Fruit fly (Drosophila melanogaster) whole organism, adult: Measurements from ENCODE around the gene Phlpp.

Source experiments
- CG11617 ChIP-seq: fragments of 200-800 bp; sonication (Bioruptor generic); optimal IDR thresholded peaks from 2 replicates; lab custom pipeline; 2017; ENCODE audit warnings: mild to moderate bottlenecking, missing biosample characterization, missing genetic modification reagents, missing genetic modification characterization
- CG12768 ChIP-seq: fragments of 200-800 bp; sonication (Bioruptor generic); optimal IDR thresholded peaks from 2 replicates; lab custom pipeline; 2017; ENCODE audit warnings: missing biosample characterization, missing genetic modification characterization, mild to moderate bottlenecking, moderate library complexity, missing genetic modification reagents
- CG14711 ChIP-seq: fragments of 200-800 bp; sonication (Bioruptor generic); optimal IDR thresholded peaks from 2 replicates; lab custom pipeline; 2018; ENCODE audit warnings: missing biosample characterization, mild to moderate bottlenecking, missing genetic modification characterization, moderate library complexity
- CG1620 ChIP-seq: fragments of 200-800 bp; sonication (Bioruptor generic); optimal IDR thresholded peaks from 2 replicates; lab custom pipeline; 2016; ENCODE audit warnings: missing biosample characterization, missing genetic modification characterization
- CG33017 ChIP-seq: fragments of 200-800 bp; sonication (Bioruptor generic); optimal IDR thresholded peaks from 2 replicates; lab custom pipeline; 2018; ENCODE audit warnings: missing biosample characterization, mild to moderate bottlenecking, missing genetic modification characterization, moderate library complexity
- CG5204 ChIP-seq: fragments of 200-800 bp; sonication (Bioruptor generic); optimal IDR thresholded peaks from 2 replicates; lab custom pipeline; 2016; ENCODE audit warnings: missing biosample characterization, missing genetic modification characterization
- CG7045 ChIP-seq: fragments of 200-800 bp; sonication (Bioruptor generic); optimal IDR thresholded peaks from 2 replicates; lab custom pipeline; 2017; ENCODE audit warnings: missing biosample characterization, mild to moderate bottlenecking, missing genetic modification characterization
- CG7101 ChIP-seq: fragments of 200-800 bp; sonication (Bioruptor generic); optimal IDR thresholded peaks from 2 replicates; lab custom pipeline; 2018; ENCODE audit warnings: missing biosample characterization, mild to moderate bottlenecking, missing genetic modification characterization, moderate library complexity
- Clk ChIP-seq: fragments of 200-800 bp; sonication (Bioruptor generic); optimal IDR thresholded peaks from 2 replicates; lab custom pipeline; 2017; ENCODE audit warnings: missing biosample characterization, missing genetic modification characterization
- Crg-1 ChIP-seq: fragments of 200-800 bp; sonication (Bioruptor generic); optimal IDR thresholded peaks from 2 replicates; lab custom pipeline; 2016; ENCODE audit warnings: missing biosample characterization, missing genetic modification characterization
- Hr96 ChIP-seq: fragments of 200-800 bp; sonication (Bioruptor generic); optimal IDR thresholded peaks from 2 replicates; lab custom pipeline; 2016; ENCODE audit warnings: missing biosample characterization, missing genetic modification characterization
- Mnt ChIP-seq: fragments of 200-800 bp; sonication (Bioruptor generic); optimal IDR thresholded peaks from 2 replicates; lab custom pipeline; 2016; ENCODE audit warnings: missing biosample characterization, mild to moderate bottlenecking, missing genetic modification characterization
- bab1 ChIP-seq: fragments of 200-800 bp; sonication (Bioruptor generic); optimal IDR thresholded peaks from 3 replicates; lab custom pipeline; 2019; ENCODE audit warnings: missing biosample characterization, mild to moderate bottlenecking, missing genetic modification characterization, moderate library complexity
- cic ChIP-seq: fragments of 200-800 bp; sonication (Bioruptor generic); optimal IDR thresholded peaks from 2 replicates; lab custom pipeline; 2017; ENCODE audit warnings: missing biosample characterization, mild to moderate bottlenecking, missing genetic modification characterization, moderate library complexity
- cnc ChIP-seq, 2 experiments: fragments of >200 bp; optimal IDR thresholded peaks; 2 replicates each; lab custom pipeline; 2017
- kay ChIP-seq: fragments of 200-800 bp; sonication (Bioruptor generic); peaks from one replicate; lab custom pipeline; 2016; ENCODE audit warnings: missing biosample characterization, missing genetic modification characterization, borderline replicate concordance
- ovo ChIP-seq: fragments of 200-800 bp; sonication (Bioruptor generic); optimal IDR thresholded peaks from 2 replicates; lab custom pipeline; 2016; ENCODE audit warnings: missing biosample characterization, missing genetic modification characterization
- pad ChIP-seq: fragments of 200-800 bp; sonication (Bioruptor generic); optimal IDR thresholded peaks from 3 replicates; lab custom pipeline; 2017; ENCODE audit warnings: missing biosample characterization, missing genetic modification characterization, mild to moderate bottlenecking, moderate library complexity, missing genetic modification reagents
- tj ChIP-seq: fragments of 200-800 bp; sonication (Bioruptor generic); optimal IDR thresholded peaks from 3 replicates; lab custom pipeline; 2017; ENCODE audit warnings: missing biosample characterization, mild to moderate bottlenecking, missing genetic modification characterization, moderate library complexity
- toe ChIP-seq: fragments of 200-800 bp; sonication (Bioruptor generic); optimal IDR thresholded peaks from 2 replicates; lab custom pipeline; 2016; ENCODE audit warnings: missing biosample characterization, missing genetic modification characterization

Gene Phlpp

dm6 chr2L:19093868-19094267 lies 34.9 kb downstream of the Phlpp start:
- TF ChIP-seq CG7045 (GFP tag; lab: Kevin White, UChicago) (no peak), Clk (GFP tag; lab: Kevin White, UChicago) (no peak), CG14711 (tag; lab: Kevin White, UChicago) (no peak), CG7101 (tag; lab: Kevin White, UChicago) (no peak), CG12768 (GFP tag; lab: Kevin White, UChicago) (no peak), ovo (no peak), cnc (optimal IDR thresholded peaks at IDR 0.05; lab: Kevin White, UChicago) (no peak), CG1620 (GFP tag; lab: Kevin White, UChicago) (no peak), CG5204 (no peak), CG33017 (tag; lab: Kevin White, UChicago) (no peak), Hr96 (GFP tag; lab: Kevin White, UChicago) (no peak), kay (GFP tag; lab: Kevin White, UChicago) (no peak)

dm6 chr2L:19096361-19096760 lies 37.4 kb downstream of the Phlpp start:
- TF ChIP-seq pad (GFP tag; lab: Kevin White, UChicago) (no peak), CG14711 (tag; lab: Kevin White, UChicago) (no peak), cnc (optimal IDR thresholded peaks at IDR 0.05; lab: Kevin White, UChicago) (no peak)

dm6 chr2L:19097374-19097773 lies 38.4 kb downstream of the Phlpp start:
- TF ChIP-seq cnc (optimal IDR thresholded peaks at IDR 0.05; lab: Kevin White, UChicago), result no peak
- no peak for TF ChIP-seq CG11617 (GFP tag; lab: Kevin White, UChicago)
- no peak for TF ChIP-seq CG7101 (tag; lab: Kevin White, UChicago)
- TF ChIP-seq kay (GFP tag; lab: Kevin White, UChicago), result no peak
- TF ChIP-seq CG12768 (GFP tag; lab: Kevin White, UChicago), result no peak
- TF ChIP-seq Clk (GFP tag; lab: Kevin White, UChicago), result no peak
- TF ChIP-seq Hr96 (GFP tag; lab: Kevin White, UChicago), result no peak
- no peak for TF ChIP-seq CG5204

dm6 chr2L:19098668-19099067 lies 39.7 kb downstream of the Phlpp start:
- TF ChIP-seq bab1 (GFP tag; lab: Kevin White, UChicago) (no peak), CG7101 (tag; lab: Kevin White, UChicago) (no peak), cic (GFP tag; lab: Kevin White, UChicago) (peak; percentile 58)

- no peak for TF ChIP-seq Mnt (GFP tag; lab: Kevin White, UChicago)
- no peak for TF ChIP-seq Clk (GFP tag; lab: Kevin White, UChicago)
- TF ChIP-seq toe, result no peak
- no peak for TF ChIP-seq cnc (optimal IDR thresholded peaks at IDR 0.05; lab: Kevin White, UChicago)
- TF ChIP-seq CG1620 (GFP tag; lab: Kevin White, UChicago), result no peak
- no peak for TF ChIP-seq CG14711 (tag; lab: Kevin White, UChicago)
- no peak for TF ChIP-seq CG7101 (tag; lab: Kevin White, UChicago)
- no peak for TF ChIP-seq cic (GFP tag; lab: Kevin White, UChicago)
- TF ChIP-seq ovo, result no peak
- TF ChIP-seq Crg-1 (GFP tag; lab: Kevin White, UChicago), result no peak
- TF ChIP-seq kay (GFP tag; lab: Kevin White, UChicago), result no peak
- TF ChIP-seq CG7045 (GFP tag; lab: Kevin White, UChicago), result no peak
- TF ChIP-seq CG5204, result no peak
- TF ChIP-seq CG33017 (tag; lab: Kevin White, UChicago), result no peak
- no peak for TF ChIP-seq CG12768 (GFP tag; lab: Kevin White, UChicago)
- TF ChIP-seq bab1 (GFP tag; lab: Kevin White, UChicago), result no peak
Measured at dm6 chr2L:19101744-19102143, 42.8 kb downstream of the Phlpp start, which contains the start of the genes CG17344 and CG43731. Gene CG17344 (plus strand): TSS chr2L:19102044. Gene CG43731 (plus strand): TSS chr2L:19102044.

- TF ChIP-seq Mnt (GFP tag; lab: Kevin White, UChicago) (no peak), ovo (no peak), kay (GFP tag; lab: Kevin White, UChicago) (no peak), Clk (GFP tag; lab: Kevin White, UChicago) (no peak), Hr96 (GFP tag; lab: Kevin White, UChicago) (no peak), CG33017 (tag; lab: Kevin White, UChicago) (no peak), tj (GFP tag; lab: Kevin White, UChicago) (no peak), CG1620 (GFP tag; lab: Kevin White, UChicago) (no peak), bab1 (GFP tag; lab: Kevin White, UChicago) (no peak), cic (GFP tag; lab: Kevin White, UChicago) (no peak), CG11617 (GFP tag; lab: Kevin White, UChicago) (no peak), cnc (optimal IDR thresholded peaks at IDR 0.05; lab: Kevin White, UChicago) (no peak), toe (no peak), CG7101 (tag; lab: Kevin White, UChicago) (no peak), CG12768 (GFP tag; lab: Kevin White, UChicago) (no peak), CG7045 (GFP tag; lab: Kevin White, UChicago) (no peak), CG14711 (tag; lab: Kevin White, UChicago) (no peak)
Measured at dm6 chr2L:19103176-19103921, 44.4 kb downstream of the Phlpp start.
